Worm (Caenorhabditis elegans) whole organism, L3 larva: ENCODE results near the gene brc-1.

Experiments
- R02D3.7 ChIP-seq: fragments of 150-350 bp; optimal IDR thresholded peaks from 2 replicates; lab custom pipeline; 2014; ENCODE audit warnings: missing biosample characterization, missing genetic modification characterization
- ZK546.5 ChIP-seq: sonication (generic microtip); optimal IDR thresholded peaks from 2 replicates; lab custom pipeline; 2017; ENCODE audit warnings: missing biosample characterization, missing genetic modification characterization
- aly-2 ChIP-seq: fragments of 150-350 bp; optimal IDR thresholded peaks from 2 replicates; lab custom pipeline; 2014; ENCODE audit warnings: missing biosample characterization, missing genetic modification characterization
- ama-1 ChIP-seq: fragments of 150-350 bp; optimal IDR thresholded peaks from 2 replicates; lab custom pipeline; 2018
- ceh-16 ChIP-seq: sonication (generic microtip); optimal IDR thresholded peaks from 2 replicates; lab custom pipeline; 2017; ENCODE audit warnings: missing biosample characterization, missing genetic modification characterization
- daf-12 ChIP-seq: fragments of 150-350 bp; optimal IDR thresholded peaks from 2 replicates; lab custom pipeline; 2014; ENCODE audit warnings: missing biosample characterization, missing genetic modification reagents, missing genetic modification characterization
- egl-5 ChIP-seq: fragments of 150-350 bp; optimal IDR thresholded peaks from 2 replicates; lab custom pipeline; 2017; ENCODE audit warnings: missing biosample characterization, missing genetic modification reagents, missing genetic modification characterization, inconsistent platforms
- elt-1 ChIP-seq: fragments of 150-350 bp; optimal IDR thresholded peaks from 2 replicates; lab custom pipeline; 2014; ENCODE audit warnings: missing biosample characterization, missing genetic modification characterization
- elt-2 ChIP-seq: sonication (generic microtip); optimal IDR thresholded peaks from 2 replicates; lab custom pipeline; 2016; ENCODE audit warnings: missing genetic modification reagents, mild to moderate bottlenecking, missing genetic modification characterization, missing compliant biosample characterization
- fkh-10 ChIP-seq: sonication (generic microtip); optimal IDR thresholded peaks from 2 replicates; lab custom pipeline; 2017; ENCODE audit warnings: missing biosample characterization, missing genetic modification reagents, missing genetic modification characterization
- fkh-2 ChIP-seq: fragments of 150-350 bp; optimal IDR thresholded peaks from 2 replicates; lab custom pipeline; 2014; ENCODE audit warnings: missing biosample characterization, missing genetic modification reagents, missing genetic modification characterization
- fos-1 ChIP-seq: fragments of 150-350 bp; optimal IDR thresholded peaks from 2 replicates; lab custom pipeline; 2014; ENCODE audit warnings: missing biosample characterization, missing genetic modification characterization
- lin-39 ChIP-seq: fragments of 150-350 bp; optimal IDR thresholded peaks from 2 replicates; lab custom pipeline; 2018; ENCODE audit warnings: missing biosample characterization, missing genetic modification reagents, missing genetic modification characterization
- lsy-12 ChIP-seq: sonication (generic microtip); optimal IDR thresholded peaks from 2 replicates; lab custom pipeline; 2016; ENCODE audit warnings: mild to moderate bottlenecking, missing genetic modification characterization, missing compliant biosample characterization
- nfya-1 ChIP-seq: sonication (generic microtip); optimal IDR thresholded peaks from 2 replicates; lab custom pipeline; 2017; ENCODE audit warnings: missing genetic modification characterization, mild to moderate bottlenecking, missing compliant biosample characterization, antibody characterized with exemption, moderate library complexity; ENCODE audit not compliant: insufficient read depth
- nhr-23 ChIP-seq: fragments of 150-350 bp; optimal IDR thresholded peaks from 2 replicates; lab custom pipeline; 2014; ENCODE audit warnings: missing biosample characterization, missing genetic modification reagents, missing genetic modification characterization
- nhr-25 ChIP-seq: sonication (generic microtip); optimal IDR thresholded peaks from 2 replicates; lab custom pipeline; 2017; ENCODE audit warnings: missing biosample characterization, missing genetic modification characterization
- nhr-43 ChIP-seq: sonication (generic microtip); optimal IDR thresholded peaks from 2 replicates; lab custom pipeline; 2016; ENCODE audit warnings: mild to moderate bottlenecking, missing genetic modification characterization, missing compliant biosample characterization; ENCODE audit not compliant: poor library complexity, severe bottlenecking
- nhr-77 ChIP-seq: fragments of 150-350 bp; optimal IDR thresholded peaks from 2 replicates; lab custom pipeline; 2014; ENCODE audit warnings: missing biosample characterization, missing genetic modification characterization
- pha-4 ChIP-seq: fragments of 150-350 bp; optimal IDR thresholded peaks from 2 replicates; lab custom pipeline; 2014; ENCODE audit warnings: missing biosample characterization, missing genetic modification reagents, missing genetic modification characterization
- pqm-1 ChIP-seq: fragments of 150-350 bp; optimal IDR thresholded peaks from 2 replicates; lab custom pipeline; 2017; ENCODE audit warnings: missing biosample characterization, missing genetic modification characterization, inconsistent platforms
- snpc-4 ChIP-seq: fragments of 150-350 bp; optimal IDR thresholded peaks from 2 replicates; lab custom pipeline; 2014; ENCODE audit warnings: missing biosample characterization, missing genetic modification characterization
- unc-62 ChIP-seq: fragments of 150-350 bp; sonication (generic microtip); optimal IDR thresholded peaks from 4 replicates; lab custom pipeline; 2014; ENCODE audit warnings: missing biosample characterization, missing genetic modification reagents, missing genetic modification characterization
- zag-1 ChIP-seq: fragments of 150-350 bp; optimal IDR thresholded peaks from 2 replicates; lab custom pipeline; 2014; ENCODE audit warnings: missing biosample characterization, missing genetic modification characterization

brc-1 gene

ce11 chrIII:3807590-3807989 lies 55.2 kb downstream of the brc-1 start:
- TF ChIP-seq nhr-77 (tag; lab: Kevin White, UChicago) (no peak), snpc-4 (tag; lab: Kevin White, UChicago) (no peak), fkh-10 (no peak), fos-1 (tag; lab: Kevin White, UChicago) (no peak), lsy-12 (no peak), zag-1 (tag; lab: Kevin White, UChicago) (no peak), elt-1 (tag; lab: Kevin White, UChicago) (no peak), lin-39 (tag; lab: Kevin White, UChicago) (no peak), R02D3.7 (tag; lab: Kevin White, UChicago) (no peak), pqm-1 (tag; lab: Kevin White, UChicago) (no peak), fkh-2 (tag; lab: Kevin White, UChicago) (no peak), nhr-43 (tag; lab: Kevin White, UChicago) (peak; percentile 1), nfya-1 (no peak), elt-2 (tag; lab: Kevin White, UChicago) (no peak), aly-2 (tag; lab: Kevin White, UChicago) (no peak), ama-1 (no peak), nhr-25 (tag; lab: Kevin White, UChicago) (peak; percentile 74)
- TF ChIP-seq, all 47 proteins: peak for 2

- TF ChIP-seq elt-1 (tag; lab: Kevin White, UChicago), result no peak
- TF ChIP-seq aly-2 (tag; lab: Kevin White, UChicago), result no peak
- TF ChIP-seq nhr-25 (tag; lab: Kevin White, UChicago), result no peak
- no peak for TF ChIP-seq nhr-23 (tag; lab: Kevin White, UChicago)
- TF ChIP-seq, all 47 proteins: peak for 0
Observed at ce11 chrIII:3806883-3807282, 55.9 kb downstream of the brc-1 start.

- no peak for TF ChIP-seq egl-5 (tag; lab: Kevin White, UChicago)
- no peak for TF ChIP-seq unc-62 (GFP tag; lab: Kevin White, UChicago)
- TF ChIP-seq fkh-2 (tag; lab: Kevin White, UChicago), result no peak
- no peak for TF ChIP-seq ZK546.5 (tag; lab: Kevin White, UChicago)
- no peak for TF ChIP-seq ceh-16 (tag; lab: Kevin White, UChicago)
Observed at ce11 chrIII:3804422-3804821, 58.3 kb downstream of the brc-1 start, which contains the start of gene xbx-5. TSS of gene xbx-5 (minus strand) at chrIII:3804477.

ce11 chrIII:3803113-3803512 lies 59.7 kb downstream of the brc-1 start:
- no peak for TF ChIP-seq daf-12 (tag; lab: Kevin White, UChicago)
- TF ChIP-seq pha-4, result no peak
- TF ChIP-seq, all 47 proteins: peak for 0
